Fruit fly (Drosophila melanogaster) whole organism, embryonic: Measurements from ENCODE around the gene CCT7.

Source experiments
- Antp ChIP-seq: fragments of 200-800 bp; sonication (Bioruptor generic); optimal IDR thresholded peaks from 3 replicates; lab custom pipeline; 2016; ENCODE audit warnings: missing biosample characterization, missing genetic modification characterization
- CG10209 ChIP-seq: fragments of 200-800 bp; sonication (Bioruptor generic); optimal IDR thresholded peaks from 3 replicates; lab custom pipeline; 2017; ENCODE audit warnings: missing biosample characterization, mild to moderate bottlenecking, missing genetic modification characterization, missing genetic modification reagents
- CG12744 ChIP-seq: fragments of 200-800 bp; sonication (Bioruptor generic); optimal IDR thresholded peaks from 2 replicates; lab custom pipeline; 2016; ENCODE audit warnings: missing biosample characterization, missing genetic modification characterization
- CG1602 ChIP-seq: fragments of 200-800 bp; sonication (Bioruptor generic); optimal IDR thresholded peaks from 3 replicates; lab custom pipeline; 2016; ENCODE audit warnings: missing biosample characterization, missing genetic modification characterization
- CG16863 ChIP-seq: fragments of 200-800 bp; sonication (Bioruptor generic); optimal IDR thresholded peaks from 3 replicates; lab custom pipeline; 2016; ENCODE audit warnings: missing biosample characterization, missing genetic modification characterization
- CG17186 ChIP-seq: fragments of 200-800 bp; sonication (Bioruptor generic); optimal IDR thresholded peaks from 3 replicates; lab custom pipeline; 2017; ENCODE audit warnings: missing biosample characterization, missing genetic modification reagents, missing genetic modification characterization
- CG17829 ChIP-seq: fragments of 200-800 bp; optimal IDR thresholded peaks from 2 replicates; lab custom pipeline; 2019; ENCODE audit warnings: missing biosample characterization, mild to moderate bottlenecking, missing genetic modification characterization, moderate library complexity
- CG2678 ChIP-seq: fragments of 200-800 bp; sonication (Bioruptor generic); optimal IDR thresholded peaks from 3 replicates; lab custom pipeline; 2019; ENCODE audit warnings: missing biosample characterization, mild to moderate bottlenecking, missing genetic modification characterization, moderate library complexity
- CG30431 ChIP-seq: fragments of 200-800 bp; sonication (Bioruptor generic); optimal IDR thresholded peaks from 2 replicates; lab custom pipeline; 2017; ENCODE audit warnings: missing biosample characterization, missing genetic modification characterization
- CG3065 ChIP-seq: fragments of 200-800 bp; sonication (Bioruptor generic); optimal IDR thresholded peaks from 2 replicates; lab custom pipeline; 2016; ENCODE audit warnings: missing biosample characterization, missing genetic modification characterization
- CG3407 ChIP-seq: fragments of 200-800 bp; sonication (Bioruptor generic); optimal IDR thresholded peaks from 2 replicates; lab custom pipeline; 2018; ENCODE audit warnings: missing biosample characterization, mild to moderate bottlenecking, missing genetic modification characterization
- CG42726 ChIP-seq: fragments of 200-800 bp; sonication (Bioruptor generic); IDR thresholded peaks from 2 replicates; pipeline ENCODE4 v1.3.6; 2022; ENCODE audit warnings: missing biosample characterization, missing genetic modification characterization; ENCODE audit not compliant: partially characterized antibody
- CG7556 ChIP-seq: fragments of 200-800 bp; sonication (Bioruptor generic); optimal IDR thresholded peaks from 2 replicates; lab custom pipeline; 2017; ENCODE audit warnings: missing biosample characterization, mild to moderate bottlenecking, missing genetic modification characterization
- CG9727 ChIP-seq: fragments of 200-800 bp; sonication (Bioruptor generic); optimal IDR thresholded peaks from 3 replicates; lab custom pipeline; 2017; ENCODE audit warnings: missing biosample characterization, mild to moderate bottlenecking, missing genetic modification characterization
- CG9797 ChIP-seq: fragments of 200-800 bp; sonication (Bioruptor generic); optimal IDR thresholded peaks from 3 replicates; lab custom pipeline; 2018; ENCODE audit warnings: missing biosample characterization, mild to moderate bottlenecking, missing genetic modification characterization
- CG9932 ChIP-seq: fragments of 200-800 bp; sonication (Bioruptor generic); IDR thresholded peaks from 2 replicates; pipeline ENCODE4 v1.3.6; 2022; ENCODE audit warnings: missing biosample characterization, missing genetic modification characterization
- Deaf1 ChIP-seq: fragments of 200-800 bp; optimal IDR thresholded peaks from 3 replicates; lab custom pipeline; 2019; ENCODE audit warnings: missing biosample characterization, mild to moderate bottlenecking, missing genetic modification characterization, moderate library complexity
- Dp ChIP-seq: fragments of 200-800 bp; sonication (Bioruptor generic); optimal IDR thresholded peaks from 2 replicates; lab custom pipeline; 2018; ENCODE audit warnings: missing biosample characterization, mild to moderate bottlenecking, missing genetic modification characterization, moderate library complexity
- Drgx ChIP-seq: fragments of 200-800 bp; sonication (Bioruptor generic); IDR thresholded peaks from 2 replicates; pipeline ENCODE4 v1.3.6; 2022; ENCODE audit warnings: missing biosample characterization, missing genetic modification characterization
- H2.0 ChIP-seq: fragments of 200-800 bp; sonication (Bioruptor generic); IDR thresholded peaks from 2 replicates; pipeline ENCODE4 v1.3.6; 2022; ENCODE audit warnings: missing biosample characterization, missing genetic modification characterization
- HHEX ChIP-seq: fragments of 200-800 bp; sonication (Bioruptor generic); optimal IDR thresholded peaks from 3 replicates; lab custom pipeline; 2017; ENCODE audit warnings: missing biosample characterization, mild to moderate bottlenecking, missing genetic modification characterization, missing genetic modification reagents
- HLH4C ChIP-seq: fragments of 200-800 bp; sonication (Bioruptor generic); IDR thresholded peaks from 3 replicates; pipeline ENCODE4 v1.3.6; 2022; ENCODE audit warnings: missing biosample characterization, missing genetic modification characterization; ENCODE audit not compliant: partially characterized antibody
- Lhr ChIP-seq: fragments of 200-800 bp; sonication (Bioruptor generic); optimal IDR thresholded peaks from 3 replicates; lab custom pipeline; 2017; ENCODE audit warnings: mild to moderate bottlenecking, missing biosample characterization, missing genetic modification reagents, missing genetic modification characterization
- Lpt ChIP-seq: fragments of >200 bp; optimal IDR thresholded peaks from 2 replicates; lab custom pipeline; 2018; ENCODE audit warnings: missing biosample characterization, missing genetic modification characterization
- NC2β ChIP-seq: fragments of 200-800 bp; sonication (Bioruptor generic); optimal IDR thresholded peaks from 2 replicates; lab custom pipeline; 2016; ENCODE audit warnings: missing biosample characterization, missing genetic modification characterization
- Neu2 ChIP-seq: fragments of 200-800 bp; sonication (Bioruptor generic); optimal IDR thresholded peaks from 3 replicates; lab custom pipeline; 2016; ENCODE audit warnings: missing biosample characterization, missing genetic modification characterization, borderline replicate concordance
- Opbp ChIP-seq: fragments of 200-800 bp; sonication (Bioruptor generic); IDR thresholded peaks from 3 replicates; pipeline ENCODE4 v1.3.6; 2022; ENCODE audit warnings: missing biosample characterization, missing genetic modification characterization; ENCODE audit not compliant: partially characterized antibody
- PHDP ChIP-seq: fragments of 200-800 bp; sonication (Bioruptor generic); optimal IDR thresholded peaks from 3 replicates; lab custom pipeline; 2018; ENCODE audit warnings: missing biosample characterization, mild to moderate bottlenecking, missing genetic modification characterization, moderate library complexity
- Sry-β ChIP-seq: fragments of 200-800 bp; sonication (Bioruptor generic); optimal IDR thresholded peaks from 2 replicates; lab custom pipeline; 2018; ENCODE audit warnings: missing biosample characterization, mild to moderate bottlenecking, missing genetic modification characterization, moderate library complexity
- Ssrp ChIP-seq: fragments of 200-800 bp; sonication (Bioruptor generic); optimal IDR thresholded peaks from 2 replicates; lab custom pipeline; 2018; ENCODE audit warnings: missing biosample characterization, mild to moderate bottlenecking, missing genetic modification characterization, moderate library complexity
- Trl ChIP-seq, 3 experiments: fragments of >200 bp in 2 of 3; fragments of 200-800 bp in 1 of 3; sonication (Bioruptor generic) in 1 of 3; optimal IDR thresholded peaks; 2 replicates in 1 of 3; 3 replicates in 2 of 3; lab custom pipeline; 2016 to 2017; ENCODE audit warnings: missing biosample characterization in 1 of 3, missing genetic modification characterization in 1 of 3
- Vsx1 ChIP-seq: fragments of 200-800 bp; sonication (Bioruptor generic); optimal IDR thresholded peaks from 2 replicates; lab custom pipeline; 2017; ENCODE audit warnings: missing biosample characterization, mild to moderate bottlenecking, missing genetic modification characterization, missing genetic modification reagents
- Xrp1 ChIP-seq: fragments of 200-800 bp; sonication (Bioruptor generic); IDR thresholded peaks from 2 replicates; pipeline ENCODE4 v1.3.6; 2022; ENCODE audit warnings: missing biosample characterization, missing genetic modification characterization
- aop ChIP-seq: fragments of 200-800 bp; sonication (Bioruptor generic); IDR thresholded peaks from 2 replicates; pipeline ENCODE4 v1.3.6; 2022; ENCODE audit warnings: missing biosample characterization, missing genetic modification characterization
- bigmax ChIP-seq: fragments of 200-800 bp; sonication (Bioruptor generic); optimal IDR thresholded peaks from 2 replicates; lab custom pipeline; 2018; ENCODE audit warnings: missing biosample characterization, mild to moderate bottlenecking, missing genetic modification characterization
- btn ChIP-seq: fragments of 200-800 bp; sonication (Bioruptor generic); optimal IDR thresholded peaks from 2 replicates; lab custom pipeline; 2016; ENCODE audit warnings: missing biosample characterization, missing genetic modification characterization
- ci ChIP-seq: fragments of 200-800 bp; sonication (Bioruptor generic); IDR thresholded peaks from 3 replicates; pipeline ENCODE4 v1.3.6; 2022; ENCODE audit warnings: missing biosample characterization, missing genetic modification characterization
- crc ChIP-seq: fragments of 200-800 bp; sonication (Bioruptor generic); optimal IDR thresholded peaks from 2 replicates; lab custom pipeline; 2016; ENCODE audit warnings: missing biosample characterization, missing genetic modification characterization
- crp ChIP-seq, 2 experiments: fragments of 200-800 bp; sonication (Bioruptor generic); optimal IDR thresholded peaks; 2 replicates in 1 of 2; 3 replicates in 1 of 2; lab custom pipeline; 2017; ENCODE audit warnings: missing biosample characterization in 2 of 2, missing genetic modification characterization in 2 of 2, mild to moderate bottlenecking in 1 of 2, moderate library complexity in 1 of 2
- dati ChIP-seq: fragments of 200-800 bp; sonication (Bioruptor generic); IDR thresholded peaks from 2 replicates; pipeline ENCODE4 v1.3.6; 2022; ENCODE audit warnings: missing biosample characterization, missing genetic modification characterization
- emc ChIP-seq: fragments of 200-800 bp; sonication (Bioruptor generic); optimal IDR thresholded peaks from 2 replicates; lab custom pipeline; 2016; ENCODE audit warnings: missing biosample characterization, missing genetic modification characterization
- hb ChIP-seq: fragments of 200-800 bp; sonication (Bioruptor generic); IDR thresholded peaks from 3 replicates; pipeline ENCODE4 v1.3.6; 2022; ENCODE audit warnings: missing biosample characterization, missing genetic modification characterization; ENCODE audit not compliant: partially characterized antibody
- jing ChIP-seq: fragments of 200-800 bp; sonication (Bioruptor generic); optimal IDR thresholded peaks from 2 replicates; lab custom pipeline; 2018; ENCODE audit warnings: missing biosample characterization, mild to moderate bottlenecking, missing genetic modification characterization
- lmd ChIP-seq: fragments of 200-800 bp; sonication (Bioruptor generic); IDR thresholded peaks from 2 replicates; pipeline ENCODE4 v1.3.6; 2022; ENCODE audit warnings: missing biosample characterization, missing genetic modification characterization
- lola ChIP-seq, 3 experiments: fragments of >200 bp in 2 of 3; fragments of 200-800 bp in 1 of 3; sonication (Bioruptor generic) in 1 of 3; optimal IDR thresholded peaks; 2 replicates each; lab custom pipeline; 2017 to 2019; ENCODE audit warnings: missing biosample characterization in 3 of 3, missing genetic modification characterization in 3 of 3, mild to moderate bottlenecking in 1 of 3, moderate library complexity in 1 of 3
- peb ChIP-seq: fragments of 200-800 bp; sonication (Bioruptor generic); IDR thresholded peaks from 2 replicates; pipeline ENCODE4 v1.3.6; 2022; ENCODE audit warnings: missing biosample characterization, missing genetic modification characterization
- slou ChIP-seq: fragments of 200-800 bp; sonication (Bioruptor generic); optimal IDR thresholded peaks from 3 replicates; lab custom pipeline; 2016; ENCODE audit warnings: missing biosample characterization, missing genetic modification characterization
- unpg ChIP-seq: fragments of 200-800 bp; sonication (Bioruptor generic); optimal IDR thresholded peaks from 3 replicates; lab custom pipeline; 2018; ENCODE audit warnings: missing biosample characterization, mild to moderate bottlenecking, missing genetic modification characterization, moderate library complexity
- wdn ChIP-seq: fragments of 200-800 bp; sonication (Bioruptor generic); IDR thresholded peaks from 2 replicates; pipeline ENCODE4 v1.3.6; 2022; ENCODE audit warnings: missing biosample characterization, missing genetic modification characterization

Gene CCT7

dm6 chr3R:8823761-8824499, 22.6 kb downstream of the CCT7 start, which contains the start of the genes IscU and CG8379 (continued):
- no peak for TF ChIP-seq unpg (GFP tag; lab: Kevin White, UChicago)
- no peak for TF ChIP-seq NC2β (GFP tag; lab: Kevin White, UChicago)
- no peak for TF ChIP-seq slou (GFP tag; lab: Kevin White, UChicago)
- no peak for TF ChIP-seq wdn (GFP tag; lab: Robert Waterston, UW)
- TF ChIP-seq CG9932: no peak; the same call in 1 of the 2 replicates
- TF ChIP-seq CG2678 (tag; lab: Kevin White, UChicago): no peak
- TF ChIP-seq HLH4C (GFP tag; lab: Robert Waterston, UW): peak; percentile 37; the same call in 2 of the 3 replicates
- no peak for TF ChIP-seq dati (GFP tag; lab: Robert Waterston, UW)
- no peak for TF ChIP-seq emc (GFP tag; lab: Kevin White, UChicago)
- peak in 1 of 3 experiments; percentile 18 for TF ChIP-seq lola (GFP tag; optimal IDR thresholded peaks at IDR 0.05; lab: Kevin White, UChicago)
- TF ChIP-seq Lpt (GFP tag; lab: Kevin White, UChicago): no peak
- TF ChIP-seq ci: no peak
- no peak for TF ChIP-seq Sry-β (GFP tag; lab: Kevin White, UChicago)
- peak; percentile 13; the same call in 1 of the 2 replicates for TF ChIP-seq CG42726 (GFP tag; lab: Robert Waterston, UW)
- TF ChIP-seq Vsx1 (GFP tag; lab: Kevin White, UChicago): no peak
- peak; percentile 45 to 93 for TF ChIP-seq crp (GFP tag; optimal IDR thresholded peaks at IDR 0.05; lab: Kevin White, UChicago)
- TF ChIP-seq peb (GFP tag; lab: Robert Waterston, UW): no peak
- TF ChIP-seq bigmax (GFP tag; lab: Kevin White, UChicago): no peak
- no peak for TF ChIP-seq Ssrp (tag; lab: Kevin White, UChicago)
- no peak for TF ChIP-seq lmd
- peak; percentile 3 for TF ChIP-seq CG3407 (GFP tag; lab: Kevin White, UChicago)
- no peak for TF ChIP-seq Antp (GFP tag; lab: Kevin White, UChicago)
- no peak for TF ChIP-seq PHDP
- TF ChIP-seq crc: no peak
- no peak for TF ChIP-seq CG12744 (GFP tag; lab: Kevin White, UChicago)
- peak; percentile 37 for TF ChIP-seq Dp (GFP tag; lab: Kevin White, UChicago)
- no peak for TF ChIP-seq Trl (optimal IDR thresholded peaks at IDR 0.05; lab: Kevin White, UChicago)
- no peak for TF ChIP-seq Trl (GFP tag; optimal IDR thresholded peaks at IDR 0.05; lab: Kevin White, UChicago)
- peak; percentile 53 for TF ChIP-seq CG17829 (tag; lab: Kevin White, UChicago)
- TF ChIP-seq jing: no peak
- no peak for TF ChIP-seq CG7556
- no peak for TF ChIP-seq CG30431 (GFP tag; lab: Kevin White, UChicago)
- TF ChIP-seq Xrp1 (GFP tag; lab: Robert Waterston, UW): no peak
- TF ChIP-seq Drgx (GFP tag; lab: Robert Waterston, UW): no peak
- TF ChIP-seq Neu2 (GFP tag; lab: Kevin White, UChicago): no peak
- TF ChIP-seq CG16863: no peak
- TF ChIP-seq aop: no peak
- no peak for TF ChIP-seq Deaf1
- no peak for TF ChIP-seq Opbp
- no peak for TF ChIP-seq hb (GFP tag; lab: Robert Waterston, UW)
- TF ChIP-seq CG1602 (GFP tag; lab: Kevin White, UChicago): no peak
- TF ChIP-seq HHEX (GFP tag; lab: Kevin White, UChicago): no peak
- peak; percentile 58 for TF ChIP-seq Lhr (GFP tag; lab: Kevin White, UChicago)
- no peak for TF ChIP-seq CG9727 (GFP tag; lab: Kevin White, UChicago)
- no peak for TF ChIP-seq CG3065 (GFP tag; lab: Kevin White, UChicago)
- TF ChIP-seq CG10209 (GFP tag; lab: Kevin White, UChicago): no peak
- TF ChIP-seq CG9797 (GFP tag; lab: Kevin White, UChicago): peak; percentile 89
- TF ChIP-seq btn (GFP tag; lab: Kevin White, UChicago): no peak
- no peak for TF ChIP-seq CG17186 (GFP tag; lab: Kevin White, UChicago)
- TF ChIP-seq H2.0: no peak
